Fruit fly (Drosophila melanogaster) whole organism, embryonic: ENCODE measurements around the gene ND-B17.
A peak's percentile ranks its signal among the peaks of the same experiment; 100 is the strongest.

ENCODE experiments used
- ATbp ChIP-seq: fragments of 200-800 bp; sonication (Bioruptor generic); optimal IDR thresholded peaks from 2 replicates; lab custom pipeline; 2017; ENCODE audit warnings: missing biosample characterization, mild to moderate bottlenecking, missing genetic modification characterization, missing genetic modification reagents
- CG10543 ChIP-seq: fragments of 200-800 bp; sonication (Bioruptor generic); optimal IDR thresholded peaks from 3 replicates; lab custom pipeline; 2017; ENCODE audit warnings: missing biosample characterization, mild to moderate bottlenecking, missing genetic modification characterization, moderate library complexity
- CG12155 ChIP-seq: fragments of 200-800 bp; sonication (Bioruptor generic); optimal IDR thresholded peaks from 3 replicates; lab custom pipeline; 2016; ENCODE audit warnings: missing biosample characterization, missing genetic modification characterization
- CG12219 ChIP-seq: fragments of 200-800 bp; sonication (Bioruptor generic); optimal IDR thresholded peaks from 3 replicates; lab custom pipeline; 2018; ENCODE audit warnings: missing biosample characterization, mild to moderate bottlenecking, missing genetic modification characterization
- CG14050 ChIP-seq: fragments of 200-800 bp; sonication (Bioruptor generic); IDR thresholded peaks from 3 replicates; pipeline ENCODE4 v1.3.6; 2022; ENCODE audit warnings: missing biosample characterization, missing genetic modification characterization
- CG15073 ChIP-seq: fragments of 200-800 bp; sonication (Bioruptor generic); optimal IDR thresholded peaks from 2 replicates; lab custom pipeline; 2016; ENCODE audit warnings: missing biosample characterization, missing genetic modification characterization
- CG16815 ChIP-seq: fragments of 200-800 bp; sonication (Bioruptor generic); optimal IDR thresholded peaks from 3 replicates; lab custom pipeline; 2017; ENCODE audit warnings: missing biosample characterization, mild to moderate bottlenecking, missing genetic modification characterization
- CG17385 ChIP-seq: fragments of 200-800 bp; sonication (Bioruptor generic); optimal IDR thresholded peaks from 3 replicates; lab custom pipeline; 2018; ENCODE audit warnings: missing biosample characterization, mild to moderate bottlenecking, missing genetic modification characterization
- CG17568 ChIP-seq: fragments of 200-800 bp; sonication (Bioruptor generic); optimal IDR thresholded peaks from 2 replicates; lab custom pipeline; 2018; ENCODE audit warnings: missing biosample characterization, mild to moderate bottlenecking, missing genetic modification characterization, moderate library complexity
- CG18262 ChIP-seq: fragments of 200-800 bp; optimal IDR thresholded peaks from 3 replicates; lab custom pipeline; 2019; ENCODE audit warnings: missing biosample characterization, mild to moderate bottlenecking, missing genetic modification characterization, moderate library complexity
- CG2712 ChIP-seq: fragments of 200-800 bp; optimal IDR thresholded peaks from 3 replicates; lab custom pipeline; 2019; ENCODE audit warnings: missing biosample characterization, mild to moderate bottlenecking, missing genetic modification characterization, moderate library complexity
- CG30431 ChIP-seq: fragments of 200-800 bp; sonication (Bioruptor generic); optimal IDR thresholded peaks from 2 replicates; lab custom pipeline; 2017; ENCODE audit warnings: missing biosample characterization, missing genetic modification characterization
- CG33557 ChIP-seq: fragments of 200-800 bp; sonication (Bioruptor generic); optimal IDR thresholded peaks from 2 replicates; lab custom pipeline; 2019; ENCODE audit warnings: missing biosample characterization, mild to moderate bottlenecking, missing genetic modification characterization, moderate library complexity
- CG3726 ChIP-seq: fragments of 200-800 bp; sonication (Bioruptor generic); IDR thresholded peaks from 3 replicates; pipeline ENCODE4, ENCODE4 v1.3.6; 2022; ENCODE audit warnings: missing biosample characterization, missing genetic modification characterization
- CG3838 ChIP-seq: fragments of 200-800 bp; sonication (Bioruptor generic); optimal IDR thresholded peaks from 3 replicates; lab custom pipeline; 2016; ENCODE audit warnings: missing biosample characterization, missing genetic modification characterization
- CG3847 ChIP-seq: fragments of 200-800 bp; sonication (Bioruptor generic); IDR thresholded peaks from 2 replicates; pipeline ENCODE4 v1.3.6; 2022; ENCODE audit warnings: missing biosample characterization, missing genetic modification characterization
- CG4730 ChIP-seq: fragments of 200-800 bp; sonication (Bioruptor generic); IDR thresholded peaks from 2 replicates; pipeline ENCODE4 v1.3.6; 2022; ENCODE audit warnings: missing biosample characterization, missing genetic modification characterization
- CG6254 ChIP-seq: fragments of 200-800 bp; sonication (Bioruptor generic); optimal IDR thresholded peaks from 3 replicates; lab custom pipeline; 2017; ENCODE audit warnings: mild to moderate bottlenecking, missing biosample characterization, missing genetic modification reagents, missing genetic modification characterization
- CG7271 ChIP-seq: fragments of 200-800 bp; sonication (Bioruptor generic); optimal IDR thresholded peaks from 2 replicates; lab custom pipeline; 2018; ENCODE audit warnings: missing biosample characterization, mild to moderate bottlenecking, missing genetic modification characterization, moderate library complexity
- CG9437 ChIP-seq: fragments of 200-800 bp; sonication (Bioruptor generic); optimal IDR thresholded peaks from 2 replicates; lab custom pipeline; 2018; ENCODE audit warnings: missing biosample characterization, mild to moderate bottlenecking, missing genetic modification characterization
- CG9932 ChIP-seq: fragments of 200-800 bp; sonication (Bioruptor generic); IDR thresholded peaks from 2 replicates; pipeline ENCODE4 v1.3.6; 2022; ENCODE audit warnings: missing biosample characterization, missing genetic modification characterization
- Deaf1 ChIP-seq: fragments of 200-800 bp; optimal IDR thresholded peaks from 3 replicates; lab custom pipeline; 2019; ENCODE audit warnings: missing biosample characterization, mild to moderate bottlenecking, missing genetic modification characterization, moderate library complexity
- Dek ChIP-seq: fragments of 200-800 bp; sonication (Bioruptor generic); optimal IDR thresholded peaks from 3 replicates; lab custom pipeline; 2019; ENCODE audit warnings: missing biosample characterization, mild to moderate bottlenecking, missing genetic modification characterization, moderate library complexity
- Dip2 ChIP-seq: fragments of 200-800 bp; sonication (Bioruptor generic); IDR thresholded peaks from 2 replicates; pipeline ENCODE4 v1.3.6; 2022; ENCODE audit warnings: missing biosample characterization, missing genetic modification characterization
- ERR ChIP-seq: fragments of 200-800 bp; sonication (Bioruptor generic); optimal IDR thresholded peaks from 2 replicates; lab custom pipeline; 2016; ENCODE audit warnings: missing biosample characterization, missing genetic modification characterization
- Elba2 ChIP-seq: fragments of 200-800 bp; sonication (Bioruptor generic); optimal IDR thresholded peaks from 3 replicates; lab custom pipeline; 2016; ENCODE audit warnings: missing biosample characterization, missing genetic modification characterization
- Nf-YA ChIP-seq: fragments of 200-800 bp; sonication (Bioruptor generic); IDR thresholded peaks from 2 replicates; pipeline ENCODE4 v1.3.6; 2022; ENCODE audit warnings: missing biosample characterization, missing genetic modification characterization
- NfI ChIP-seq: fragments of 200-800 bp; sonication (Bioruptor generic); optimal IDR thresholded peaks from 3 replicates; lab custom pipeline; 2018; ENCODE audit warnings: missing biosample characterization, mild to moderate bottlenecking, missing genetic modification characterization, moderate library complexity
- Opbp ChIP-seq: fragments of 200-800 bp; sonication (Bioruptor generic); IDR thresholded peaks from 3 replicates; pipeline ENCODE4 v1.3.6; 2022; ENCODE audit warnings: missing biosample characterization, missing genetic modification characterization; ENCODE audit not compliant: partially characterized antibody
- Pdp1 ChIP-seq, 2 experiments: fragments of 200-800 bp; sonication (Bioruptor generic); optimal IDR thresholded peaks; 3 replicates each; lab custom pipeline; 2016; ENCODE audit warnings: missing biosample characterization in 2 of 2, missing genetic modification characterization in 2 of 2, mild to moderate bottlenecking in 1 of 2, moderate library complexity in 1 of 2
- Side ChIP-seq: fragments of 200-800 bp; sonication (Bioruptor generic); optimal IDR thresholded peaks from 2 replicates; lab custom pipeline; 2016; ENCODE audit warnings: missing biosample characterization, missing genetic modification characterization
- bcd ChIP-seq: fragments of 200-800 bp; sonication (Bioruptor generic); optimal IDR thresholded peaks from 2 replicates; lab custom pipeline; 2017; ENCODE audit warnings: missing biosample characterization, mild to moderate bottlenecking, missing genetic modification characterization
- btn ChIP-seq: fragments of 200-800 bp; sonication (Bioruptor generic); optimal IDR thresholded peaks from 2 replicates; lab custom pipeline; 2016; ENCODE audit warnings: missing biosample characterization, missing genetic modification characterization
- corto ChIP-seq: fragments of 200-800 bp; sonication (Bioruptor generic); optimal IDR thresholded peaks from 2 replicates; lab custom pipeline; 2016; ENCODE audit warnings: missing biosample characterization, mild to moderate bottlenecking, missing genetic modification characterization, moderate library complexity
- crp ChIP-seq, 2 experiments: fragments of 200-800 bp; sonication (Bioruptor generic); optimal IDR thresholded peaks; 2 replicates in 1 of 2; 3 replicates in 1 of 2; lab custom pipeline; 2017; ENCODE audit warnings: missing biosample characterization in 2 of 2, missing genetic modification characterization in 2 of 2, mild to moderate bottlenecking in 1 of 2, moderate library complexity in 1 of 2
- danr ChIP-seq: fragments of 200-800 bp; sonication (Bioruptor generic); IDR thresholded peaks from 2 replicates; pipeline ENCODE4 v1.3.6; 2022; ENCODE audit warnings: missing biosample characterization, missing genetic modification characterization
- dmrt11E ChIP-seq: fragments of 200-800 bp; sonication (Bioruptor generic); optimal IDR thresholded peaks from 3 replicates; lab custom pipeline; 2018; ENCODE audit warnings: missing biosample characterization, mild to moderate bottlenecking, missing genetic modification characterization, moderate library complexity
- dysf ChIP-seq: fragments of 200-800 bp; sonication (Bioruptor generic); IDR thresholded peaks from 3 replicates; pipeline ENCODE4 v1.3.6; 2022; ENCODE audit warnings: missing biosample characterization, missing genetic modification characterization
- ham ChIP-seq: fragments of 200-800 bp; sonication (Bioruptor generic); IDR thresholded peaks from 2 replicates; pipeline ENCODE4 v1.3.6; 2022; ENCODE audit warnings: missing biosample characterization, missing genetic modification characterization
- jumu ChIP-seq: fragments of 200-800 bp; sonication (Bioruptor generic); optimal IDR thresholded peaks from 3 replicates; lab custom pipeline; 2016; ENCODE audit warnings: missing biosample characterization, missing genetic modification characterization
- nerfin-2 ChIP-seq: fragments of 200-800 bp; sonication (Bioruptor generic); IDR thresholded peaks from 2 replicates; pipeline ENCODE4 v1.3.6; 2022; ENCODE audit warnings: missing biosample characterization, missing genetic modification characterization; ENCODE audit not compliant: partially characterized antibody
- phol ChIP-seq: fragments of 200-800 bp; sonication (Bioruptor generic); optimal IDR thresholded peaks from 3 replicates; lab custom pipeline; 2018; ENCODE audit warnings: missing biosample characterization, mild to moderate bottlenecking, missing genetic modification characterization, moderate library complexity
- slbo ChIP-seq: fragments of 200-800 bp; sonication (Bioruptor generic); IDR thresholded peaks from 2 replicates; pipeline ENCODE4 v1.3.6; 2022; ENCODE audit warnings: missing biosample characterization, missing genetic modification characterization
- slou ChIP-seq: fragments of 200-800 bp; sonication (Bioruptor generic); optimal IDR thresholded peaks from 3 replicates; lab custom pipeline; 2016; ENCODE audit warnings: missing biosample characterization, missing genetic modification characterization
- sob ChIP-seq: fragments of 200-800 bp; sonication (Bioruptor generic); IDR thresholded peaks from 2 replicates; pipeline ENCODE4 v1.3.6; 2022; ENCODE audit warnings: missing biosample characterization, missing genetic modification characterization
- stwl ChIP-seq: fragments of 200-800 bp; sonication (Bioruptor generic); optimal IDR thresholded peaks from 3 replicates; lab custom pipeline; 2018; ENCODE audit warnings: missing biosample characterization, mild to moderate bottlenecking, missing genetic modification characterization, moderate library complexity
- wor ChIP-seq: fragments of 200-800 bp; sonication (Bioruptor generic); IDR thresholded peaks from 2 replicates; pipeline ENCODE4 v1.3.6; 2022; ENCODE audit warnings: missing biosample characterization, missing genetic modification characterization

The ND-B17 gene

DNA sequence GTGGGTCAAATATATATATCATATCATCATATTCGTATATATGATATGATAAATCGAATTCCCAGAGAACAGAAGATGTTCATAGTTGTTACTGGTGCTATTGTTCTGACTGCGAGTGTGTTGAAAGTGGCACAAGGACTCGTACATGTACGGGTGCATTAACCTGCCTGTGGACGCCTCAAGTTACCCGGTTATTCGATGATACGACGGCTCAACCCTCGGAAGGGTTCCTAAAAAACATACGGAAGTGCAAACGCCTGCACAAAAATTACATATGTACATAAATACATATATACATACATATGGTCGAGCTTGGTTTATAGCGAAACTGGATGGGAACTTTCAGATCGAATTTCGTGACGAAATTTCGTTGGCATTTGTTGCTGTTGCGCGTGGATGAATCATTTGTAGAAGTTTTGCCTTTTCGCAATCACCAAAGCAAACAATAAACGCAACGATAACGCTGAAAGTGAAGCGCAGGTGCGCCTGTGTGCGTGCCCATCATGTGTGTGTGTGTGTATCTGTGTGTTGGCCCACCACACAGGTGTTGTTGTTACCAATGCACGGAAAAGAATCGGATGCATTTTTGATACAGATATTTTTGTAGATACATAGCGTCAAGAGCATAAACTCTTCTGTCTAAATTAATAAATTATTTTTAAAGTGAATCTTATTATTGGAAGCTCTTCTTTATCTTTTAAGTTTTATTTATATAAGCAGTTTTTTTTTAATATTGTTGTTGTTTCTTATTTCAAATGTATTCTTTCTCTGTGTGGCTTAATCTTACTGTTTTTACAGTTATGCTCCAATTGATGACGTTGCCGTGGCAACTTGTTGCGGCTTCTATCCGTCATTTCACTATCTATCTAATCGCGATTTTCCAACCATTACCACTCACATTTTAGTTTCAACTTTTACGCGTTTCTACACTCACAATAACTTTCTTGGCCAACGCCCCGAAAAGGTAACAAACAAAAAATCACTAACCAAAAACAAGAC is 10.8 kb upstream of the ND-B17 start (continued):
- peak; percentile 87 for TF ChIP-seq CG18262 (tag; lab: Kevin White, UChicago)
- TF ChIP-seq ERR (GFP tag; lab: Kevin White, UChicago) = no peak
- TF ChIP-seq slou = peak; percentile 16
- peak; percentile 44 for TF ChIP-seq Dek
- TF ChIP-seq Elba2 (GFP tag; lab: Kevin White, UChicago) = peak; percentile 10
- TF ChIP-seq CG10543 (GFP tag; lab: Kevin White, UChicago) = peak; percentile 5
- TF ChIP-seq dmrt11E = peak; percentile 80
- TF ChIP-seq CG30431 (GFP tag; lab: Kevin White, UChicago) = peak; percentile 2
- peak; percentile 56 for TF ChIP-seq sob
- peak in 1 of 2 experiments; percentile 55 for TF ChIP-seq Pdp1 (GFP tag; optimal IDR thresholded peaks at IDR 0.05; lab: Kevin White, UChicago)
- TF ChIP-seq CG17385 (GFP tag; lab: Kevin White, UChicago) = peak; percentile 72
- no peak for TF ChIP-seq corto (GFP tag; lab: Kevin White, UChicago)
- TF ChIP-seq slbo = peak; percentile 62
- peak; percentile 39; the same call in 1 of the 2 replicates for TF ChIP-seq Nf-YA (GFP tag; lab: Robert Waterston, UW)
- peak; percentile 82 for TF ChIP-seq dysf
- peak in 1 of 2 experiments; percentile 3 for TF ChIP-seq crp (GFP tag; optimal IDR thresholded peaks at IDR 0.05; lab: Kevin White, UChicago)
- no peak for TF ChIP-seq CG3838 (GFP tag; lab: Kevin White, UChicago)
- no peak for TF ChIP-seq nerfin-2
- no peak for TF ChIP-seq CG17568 (GFP tag; lab: Kevin White, UChicago)
- peak; percentile 53 for TF ChIP-seq CG12155 (GFP tag; lab: Kevin White, UChicago)
- peak; percentile 72 for TF ChIP-seq CG6254 (GFP tag; lab: Kevin White, UChicago)
- TF ChIP-seq Deaf1 (tag; lab: Kevin White, UChicago) = no peak
- TF ChIP-seq ham = no peak
- TF ChIP-seq CG2712 = peak; percentile 87
- TF ChIP-seq phol (tag; lab: Kevin White, UChicago) = peak; percentile 80
- peak; percentile 84 for TF ChIP-seq wor (GFP tag; lab: Robert Waterston, UW)
- no peak for TF ChIP-seq Opbp (GFP tag; lab: Robert Waterston, UW)
- TF ChIP-seq jumu (GFP tag; lab: Kevin White, UChicago) = no peak
- peak; percentile 30 for TF ChIP-seq CG16815
- TF ChIP-seq bcd (GFP tag; lab: Kevin White, UChicago) = peak; percentile 71
- peak; percentile 69 for TF ChIP-seq ATbp (GFP tag; lab: Kevin White, UChicago)
- peak; percentile 73 for TF ChIP-seq CG33557 (GFP tag; lab: Kevin White, UChicago)
- TF ChIP-seq btn (GFP tag; lab: Kevin White, UChicago) = peak; percentile 21
- TF ChIP-seq CG9932 = 0 out of 2 replicates have a peak, but pooled peaks have one; percentile 39
- TF ChIP-seq CG3847 (GFP tag; lab: Robert Waterston, UW) = peak; percentile 57
- TF ChIP-seq Side (GFP tag; lab: Kevin White, UChicago) = no peak
- TF ChIP-seq CG14050 (GFP tag; lab: Robert Waterston, UW) = peak; percentile 72
- peak; percentile 8 for TF ChIP-seq stwl (tag; lab: Kevin White, UChicago)
- peak; percentile 89 for TF ChIP-seq CG9437 (GFP tag; lab: Kevin White, UChicago)
- TF ChIP-seq CG12219 (GFP tag; lab: Kevin White, UChicago) = peak; percentile 43
- peak; percentile 1 for TF ChIP-seq CG7271 (tag; lab: Kevin White, UChicago)
- 0 out of 3 replicates have a peak, but pooled peaks have one; percentile 50 for TF ChIP-seq CG3726 (GFP tag; lab: Robert Waterston, UW)
- TF ChIP-seq danr (GFP tag; lab: Robert Waterston, UW) = peak; percentile 68
- no peak for TF ChIP-seq Dip2
- TF ChIP-seq CG4730 (GFP tag; lab: Robert Waterston, UW) = peak; percentile 74
- peak; percentile 9 for TF ChIP-seq CG15073 (GFP tag; lab: Kevin White, UChicago)
- TF ChIP-seq NfI = peak; percentile 44
